Fruit fly (Drosophila melanogaster): ENCODE measurements around the gene CG31715.

The CG31715 gene

dm6 chr2L:10334213-10334612, 7.2 kb upstream of the CG31715 start (continued):
- no peak for TF ChIP-seq GATAe (GFP tag; conservative IDR thresholded peaks at IDR 0.05)
- no peak for TF ChIP-seq ham (GFP tag; IDR thresholded peaks at IDR 0.05)
- no peak for TF ChIP-seq dimm (GFP tag; IDR thresholded peaks at IDR 0.05)
- no peak for TF ChIP-seq CG18262 (tag; optimal IDR thresholded peaks at IDR 0.05)
- TF ChIP-seq CG5953 (GFP tag; IDR thresholded peaks at IDR 0.05): no peak
- no peak for TF ChIP-seq ap (GFP tag; IDR thresholded peaks at IDR 0.05)
- TF ChIP-seq Aef1 (GFP tag; IDR thresholded peaks at IDR 0.05): no peak
- TF ChIP-seq tna (GFP tag; IDR thresholded peaks at IDR 0.05; ENCODE audit: partially characterized antibody): no peak
- no peak for TF ChIP-seq CG11093 (GFP tag; IDR thresholded peaks at IDR 0.05)
- TF ChIP-seq gsb (GFP tag; IDR thresholded peaks at IDR 0.05): no peak
- no peak for TF ChIP-seq CG18011 (GFP tag; optimal IDR thresholded peaks at IDR 0.05)
- TF ChIP-seq CG13775 (GFP tag; optimal IDR thresholded peaks at IDR 0.05): no peak

dm6 chr2L:10334854-10335277, 6.5 kb upstream of the CG31715 start:
- TF ChIP-seq CG17802 (tag; optimal IDR thresholded peaks at IDR 0.05) (no peak), Hr78 (GFP tag; optimal IDR thresholded peaks at IDR 0.05) (peak in 1 of 2 experiments; percentile 51), Lhr (GFP tag; optimal IDR thresholded peaks at IDR 0.05) (peak; percentile 24), CG4730 (GFP tag; IDR thresholded peaks at IDR 0.05) (no peak), ab (GFP tag; optimal IDR thresholded peaks at IDR 0.05) (peak; percentile 51), ERR (GFP tag; optimal IDR thresholded peaks at IDR 0.05) (peak; percentile 44), CG2120 (GFP tag; optimal IDR thresholded peaks at IDR 0.05) (peak; percentile 69), NC2α (GFP tag; optimal IDR thresholded peaks at IDR 0.05) (no peak), CG11093 (GFP tag; IDR thresholded peaks at IDR 0.05) (no peak), CG17829 (tag; optimal IDR thresholded peaks at IDR 0.05) (peak; percentile 63), vvl (GFP tag; IDR thresholded peaks at IDR 0.05) (peak; percentile 93), CG4617 (GFP tag; optimal IDR thresholded peaks at IDR 0.05; ENCODE audit: borderline replicate concordance) (peak; percentile 31), HLH54F (GFP tag; optimal IDR thresholded peaks at IDR 0.05) (peak; percentile 25), CG12744 (GFP tag; optimal IDR thresholded peaks at IDR 0.05) (no peak), trh (GFP tag; optimal IDR thresholded peaks at IDR 0.05) (no peak), CG2202 (tag; optimal IDR thresholded peaks at IDR 0.05) (peak; percentile 35), ttk (GFP tag; IDR thresholded peaks at IDR 0.05) (no peak), Dbx (GFP tag; IDR thresholded peaks at IDR 0.05) (peak; percentile 81; the same call in 2 of the 3 replicates), Hr51 (GFP tag; optimal IDR thresholded peaks at IDR 0.05) (peak in 1 of 2 experiments; percentile 40), MBD-R2 (GFP tag; IDR thresholded peaks at IDR 0.05) (peak; percentile 81), NfI (GFP tag; optimal IDR thresholded peaks at IDR 0.05) (peak; percentile 59), CG3163 (GFP tag; optimal IDR thresholded peaks at IDR 0.05) (peak; percentile 63), CG6254 (GFP tag; optimal IDR thresholded peaks at IDR 0.05) (peak; percentile 75), Myb (GFP tag; optimal IDR thresholded peaks at IDR 0.05) (peak; percentile 9), CG2889 (GFP tag; IDR thresholded peaks at IDR 0.05) (no peak), Atf6 (GFP tag; IDR thresholded peaks at IDR 0.05) (0 out of 2 replicates have a peak, but pooled peaks have one; percentile 62), seq (GFP tag; IDR thresholded peaks at IDR 0.05) (no peak), CG15514 (GFP tag; optimal IDR thresholded peaks at IDR 0.05) (peak; percentile 96), CG7372 (GFP tag; IDR thresholded peaks at IDR 0.05) (0 out of 2 replicates have a peak, but pooled peaks have one; percentile 10), Camta (GFP tag; optimal IDR thresholded peaks at IDR 0.05) (peak; percentile 36), CoRest (tag; optimal IDR thresholded peaks at IDR 0.05) (peak; percentile 10), CG11247 (GFP tag; IDR thresholded peaks at IDR 0.05) (no peak), CG8765 (GFP tag; IDR thresholded peaks at IDR 0.05) (no peak), CG15269 (tag; optimal IDR thresholded peaks at IDR 0.05) (peak; percentile 36), pzg (GFP tag; optimal IDR thresholded peaks at IDR 0.05) (peak; percentile 58), bab2 (GFP tag; optimal IDR thresholded peaks at IDR 0.05) (peak; percentile 10), btn (GFP tag; optimal IDR thresholded peaks at IDR 0.05) (peak; percentile 5), p53 (GFP tag; optimal IDR thresholded peaks at IDR 0.05) (no peak), CG6854 (GFP tag; optimal IDR thresholded peaks at IDR 0.05) (peak; percentile 71)
